Fruit fly (Drosophila melanogaster): ENCODE results near the gene CG13473.

Gene CG13473

dm6 chr3L:14761837-14762785, 33.6 kb downstream of the CG13473 start, which contains the start of the genes Tsen34 and Mgat4a (continued):
- TF ChIP-seq CG14014 (GFP tag; IDR thresholded peaks at IDR 0.05) (peak; percentile 79), CG12219 (GFP tag; optimal IDR thresholded peaks at IDR 0.05) (peak; percentile 2), eve (GFP tag; optimal IDR thresholded peaks at IDR 0.05) (no peak), Dek (tag; optimal IDR thresholded peaks at IDR 0.05) (peak; percentile 2), cg (GFP tag; optimal IDR thresholded peaks at IDR 0.05) (no peak), CG33213 (GFP tag; optimal IDR thresholded peaks at IDR 0.05) (no peak), CG4854 (GFP tag; optimal IDR thresholded peaks at IDR 0.05) (peak; percentile 52), CG32767 (GFP tag; IDR thresholded peaks at IDR 0.05) (no peak), CG10274 (GFP tag; optimal IDR thresholded peaks at IDR 0.05) (no peak), vnd (GFP tag; IDR thresholded peaks at IDR 0.05; ENCODE audit: partially characterized antibody) (peak; percentile 17; the same call in 1 of the 3 replicates), D19A (tag; optimal IDR thresholded peaks at IDR 0.05) (no peak), lbe (GFP tag; optimal IDR thresholded peaks at IDR 0.05) (no peak), crp (GFP tag; optimal IDR thresholded peaks at IDR 0.05) (peak in 1 of 2 experiments; percentile 39), kah (GFP tag; optimal IDR thresholded peaks at IDR 0.05) (peak; percentile 77), twi (tag; optimal IDR thresholded peaks at IDR 0.05) (no peak), CG4328 (GFP tag; optimal IDR thresholded peaks at IDR 0.05) (peak; percentile 65), CG10543 (GFP tag; optimal IDR thresholded peaks at IDR 0.05) (peak; percentile 91), pb (GFP tag; optimal IDR thresholded peaks at IDR 0.05) (no peak), HLH4C (GFP tag; IDR thresholded peaks at IDR 0.05; ENCODE audit: partially characterized antibody) (peak; percentile 68), z (GFP tag; IDR thresholded peaks at IDR 0.05) (no peak), Ssrp (tag; optimal IDR thresholded peaks at IDR 0.05) (no peak), ttk (GFP tag; IDR thresholded peaks at IDR 0.05) (no peak), Pdp1 (GFP tag; optimal IDR thresholded peaks at IDR 0.05) (peak; percentile 9 to 65), klu (GFP tag; IDR thresholded peaks at IDR 0.05) (no peak), abd-A (tag; optimal IDR thresholded peaks at IDR 0.05) (no peak), Hr78 (GFP tag; optimal IDR thresholded peaks at IDR 0.05) (no peak), CG6254 (GFP tag; optimal IDR thresholded peaks at IDR 0.05) (no peak), CG17802 (tag; optimal IDR thresholded peaks at IDR 0.05) (peak; percentile 25), ind (GFP tag; optimal IDR thresholded peaks at IDR 0.05) (no peak), stwl (tag; optimal IDR thresholded peaks at IDR 0.05) (peak; percentile 72), CG11560 (tag; IDR thresholded peaks at IDR 0.05) (no peak), Antp (GFP tag; optimal IDR thresholded peaks at IDR 0.05) (no peak), Optix (GFP tag; IDR thresholded peaks at IDR 0.05) (no peak), CG13123 (GFP tag; optimal IDR thresholded peaks at IDR 0.05) (no peak), CG12299 (tag; optimal IDR thresholded peaks at IDR 0.05) (no peak), CG1233 (GFP tag; optimal IDR thresholded peaks at IDR 0.05) (peak; percentile 47), cwo (GFP tag; optimal IDR thresholded peaks at IDR 0.05) (peak; percentile 39), unc-4 (GFP tag; IDR thresholded peaks at IDR 0.05; ENCODE audit: partially characterized antibody) (peak; percentile 66), knrl (GFP tag; IDR thresholded peaks at IDR 0.05; ENCODE audit: partially characterized antibody) (peak; percentile 55; the same call in 2 of the 3 replicates), HLH3B (GFP tag; IDR thresholded peaks at IDR 0.05) (no peak), CG30020 (tag; optimal IDR thresholded peaks at IDR 0.05) (peak; percentile 9), CG10321 (GFP tag; IDR thresholded peaks at IDR 0.05) (peak; percentile 35; the same call in 1 of the 2 replicates), sna (GFP tag; IDR thresholded peaks at IDR 0.05; ENCODE audit: partially characterized antibody) (0 out of 2 replicates have a peak, but pooled peaks have one; percentile 28), tgo (GFP tag; IDR thresholded peaks at IDR 0.05) (0 out of 3 replicates have a peak, but pooled peaks have one; percentile 22), Fer2 (tag; optimal IDR thresholded peaks at IDR 0.05) (peak; percentile 68), E2f2 (GFP tag; IDR thresholded peaks at IDR 0.05) (peak; percentile 37; the same call in 1 of the 2 replicates)
